Fruit fly (Drosophila melanogaster) whole organism, adult: ENCODE results near the gene fws.

ENCODE experiments used
- CG11617 ChIP-seq: fragments of 200-800 bp; sonication (Bioruptor generic); optimal IDR thresholded peaks from 2 replicates; lab custom pipeline; 2017; ENCODE audit warnings: mild to moderate bottlenecking, missing biosample characterization, missing genetic modification reagents, missing genetic modification characterization
- CG12768 ChIP-seq: fragments of 200-800 bp; sonication (Bioruptor generic); optimal IDR thresholded peaks from 2 replicates; lab custom pipeline; 2017; ENCODE audit warnings: missing biosample characterization, missing genetic modification characterization, mild to moderate bottlenecking, moderate library complexity, missing genetic modification reagents
- CG14711 ChIP-seq: fragments of 200-800 bp; sonication (Bioruptor generic); optimal IDR thresholded peaks from 2 replicates; lab custom pipeline; 2018; ENCODE audit warnings: missing biosample characterization, mild to moderate bottlenecking, missing genetic modification characterization, moderate library complexity
- CG1620 ChIP-seq: fragments of 200-800 bp; sonication (Bioruptor generic); optimal IDR thresholded peaks from 2 replicates; lab custom pipeline; 2016; ENCODE audit warnings: missing biosample characterization, missing genetic modification characterization
- CG33017 ChIP-seq: fragments of 200-800 bp; sonication (Bioruptor generic); optimal IDR thresholded peaks from 2 replicates; lab custom pipeline; 2018; ENCODE audit warnings: missing biosample characterization, mild to moderate bottlenecking, missing genetic modification characterization, moderate library complexity
- CG5204 ChIP-seq: fragments of 200-800 bp; sonication (Bioruptor generic); optimal IDR thresholded peaks from 2 replicates; lab custom pipeline; 2016; ENCODE audit warnings: missing biosample characterization, missing genetic modification characterization
- CG7045 ChIP-seq: fragments of 200-800 bp; sonication (Bioruptor generic); optimal IDR thresholded peaks from 2 replicates; lab custom pipeline; 2017; ENCODE audit warnings: missing biosample characterization, mild to moderate bottlenecking, missing genetic modification characterization
- CG7101 ChIP-seq: fragments of 200-800 bp; sonication (Bioruptor generic); optimal IDR thresholded peaks from 2 replicates; lab custom pipeline; 2018; ENCODE audit warnings: missing biosample characterization, mild to moderate bottlenecking, missing genetic modification characterization, moderate library complexity
- Clk ChIP-seq: fragments of 200-800 bp; sonication (Bioruptor generic); optimal IDR thresholded peaks from 2 replicates; lab custom pipeline; 2017; ENCODE audit warnings: missing biosample characterization, missing genetic modification characterization
- Crg-1 ChIP-seq: fragments of 200-800 bp; sonication (Bioruptor generic); optimal IDR thresholded peaks from 2 replicates; lab custom pipeline; 2016; ENCODE audit warnings: missing biosample characterization, missing genetic modification characterization
- Hr96 ChIP-seq: fragments of 200-800 bp; sonication (Bioruptor generic); optimal IDR thresholded peaks from 2 replicates; lab custom pipeline; 2016; ENCODE audit warnings: missing biosample characterization, missing genetic modification characterization
- Mnt ChIP-seq: fragments of 200-800 bp; sonication (Bioruptor generic); optimal IDR thresholded peaks from 2 replicates; lab custom pipeline; 2016; ENCODE audit warnings: missing biosample characterization, mild to moderate bottlenecking, missing genetic modification characterization
- bab1 ChIP-seq: fragments of 200-800 bp; sonication (Bioruptor generic); optimal IDR thresholded peaks from 3 replicates; lab custom pipeline; 2019; ENCODE audit warnings: missing biosample characterization, mild to moderate bottlenecking, missing genetic modification characterization, moderate library complexity
- cic ChIP-seq: fragments of 200-800 bp; sonication (Bioruptor generic); optimal IDR thresholded peaks from 2 replicates; lab custom pipeline; 2017; ENCODE audit warnings: missing biosample characterization, mild to moderate bottlenecking, missing genetic modification characterization, moderate library complexity
- cnc ChIP-seq, 2 experiments: fragments of >200 bp; optimal IDR thresholded peaks; 2 replicates each; lab custom pipeline; 2017
- kay ChIP-seq: fragments of 200-800 bp; sonication (Bioruptor generic); peaks from one replicate; lab custom pipeline; 2016; ENCODE audit warnings: missing biosample characterization, missing genetic modification characterization, borderline replicate concordance
- ovo ChIP-seq: fragments of 200-800 bp; sonication (Bioruptor generic); optimal IDR thresholded peaks from 2 replicates; lab custom pipeline; 2016; ENCODE audit warnings: missing biosample characterization, missing genetic modification characterization
- pad ChIP-seq: fragments of 200-800 bp; sonication (Bioruptor generic); optimal IDR thresholded peaks from 3 replicates; lab custom pipeline; 2017; ENCODE audit warnings: missing biosample characterization, missing genetic modification characterization, mild to moderate bottlenecking, moderate library complexity, missing genetic modification reagents
- tj ChIP-seq: fragments of 200-800 bp; sonication (Bioruptor generic); optimal IDR thresholded peaks from 3 replicates; lab custom pipeline; 2017; ENCODE audit warnings: missing biosample characterization, mild to moderate bottlenecking, missing genetic modification characterization, moderate library complexity
- toe ChIP-seq: fragments of 200-800 bp; sonication (Bioruptor generic); optimal IDR thresholded peaks from 2 replicates; lab custom pipeline; 2016; ENCODE audit warnings: missing biosample characterization, missing genetic modification characterization

fws gene

dm6 chr2L:17465915-17466677, 14.7 kb downstream of the fws start:
- TF ChIP-seq toe (GFP tag; lab: Kevin White, UChicago) (peak; percentile 21), Hr96 (GFP tag; lab: Kevin White, UChicago) (peak; percentile 37), CG7101 (peak; percentile 23), CG12768 (GFP tag; lab: Kevin White, UChicago) (no peak), kay (GFP tag; lab: Kevin White, UChicago) (peak; percentile 30), CG7045 (peak; percentile 61)

- TF ChIP-seq tj (GFP tag; lab: Kevin White, UChicago) (no peak), kay (GFP tag; lab: Kevin White, UChicago) (peak; percentile 70)
Observed at dm6 chr2L:17457944-17458343, 22.9 kb downstream of the fws start, which contains the start of gene CG18563. Gene CG18563, minus strand, starts transcription at chr2L:17458044.

dm6 chr2L:17455823-17456222, 25.0 kb downstream of the fws start, which contains the start of gene SPH93:
Gene SPH93, minus strand, starts transcription at chr2L:17455923.
- no peak for TF ChIP-seq kay (GFP tag; lab: Kevin White, UChicago)
- no peak for TF ChIP-seq CG12768 (GFP tag; lab: Kevin White, UChicago)
- TF ChIP-seq Mnt (GFP tag; lab: Kevin White, UChicago) = no peak
- no peak for TF ChIP-seq ovo
- no peak for TF ChIP-seq Clk

- no peak for TF ChIP-seq cnc (optimal IDR thresholded peaks at IDR 0.05; lab: Kevin White, UChicago)
- TF ChIP-seq toe (GFP tag; lab: Kevin White, UChicago) = no peak
- TF ChIP-seq bab1 = no peak
- no peak for TF ChIP-seq CG12768 (GFP tag; lab: Kevin White, UChicago)
- TF ChIP-seq CG14711 (tag; lab: Kevin White, UChicago) = no peak
Observed at dm6 chr2L:17452624-17453023, 28.2 kb downstream of the fws start, which contains the start of gene CG5050. Gene CG5050, plus strand, starts transcription at chr2L:17452924.

dm6 chr2L:17452084-17452483, 28.7 kb downstream of the fws start:
- TF ChIP-seq bab1 = no peak
- TF ChIP-seq kay (GFP tag; lab: Kevin White, UChicago) = no peak
- TF ChIP-seq CG7045 = no peak
- TF ChIP-seq CG11617 (GFP tag; lab: Kevin White, UChicago) = no peak
- TF ChIP-seq CG5204 (GFP tag; lab: Kevin White, UChicago) = no peak
- no peak for TF ChIP-seq Clk
- no peak for TF ChIP-seq CG1620 (GFP tag; lab: Kevin White, UChicago)
- no peak for TF ChIP-seq tj (GFP tag; lab: Kevin White, UChicago)
- TF ChIP-seq CG14711 (tag; lab: Kevin White, UChicago) = no peak
- TF ChIP-seq Hr96 (GFP tag; lab: Kevin White, UChicago) = no peak
- no peak for TF ChIP-seq ovo

- peak; percentile 33 for TF ChIP-seq toe (GFP tag; lab: Kevin White, UChicago)
- TF ChIP-seq ovo = no peak
- peak; percentile 64 for TF ChIP-seq CG33017
- peak; percentile 99 for TF ChIP-seq kay (GFP tag; lab: Kevin White, UChicago)
- TF ChIP-seq CG12768 (GFP tag; lab: Kevin White, UChicago) = peak; percentile 51
- peak; percentile 19 for TF ChIP-seq Mnt (GFP tag; lab: Kevin White, UChicago)
- peak; percentile 75 for TF ChIP-seq CG11617 (GFP tag; lab: Kevin White, UChicago)
- no peak for TF ChIP-seq Clk
- peak; percentile 30 for TF ChIP-seq pad
- peak; percentile 73 for TF ChIP-seq CG7045
- peak; percentile 40 for TF ChIP-seq bab1
- TF ChIP-seq tj (GFP tag; lab: Kevin White, UChicago) = peak; percentile 21
- TF ChIP-seq cic (GFP tag; lab: Kevin White, UChicago) = peak; percentile 98
- peak; percentile 35 for TF ChIP-seq Hr96 (GFP tag; lab: Kevin White, UChicago)
- TF ChIP-seq Crg-1 (GFP tag; lab: Kevin White, UChicago) = peak; percentile 55
- peak; percentile 75 for TF ChIP-seq CG7101
- TF ChIP-seq CG1620 (GFP tag; lab: Kevin White, UChicago) = no peak
- peak; percentile 66 for TF ChIP-seq CG5204 (GFP tag; lab: Kevin White, UChicago)
- peak; percentile 85 to 87 for TF ChIP-seq cnc (optimal IDR thresholded peaks at IDR 0.05; lab: Kevin White, UChicago)
- TF ChIP-seq CG14711 (tag; lab: Kevin White, UChicago) = peak; percentile 68
Observed at dm6 chr2L:17450505-17451415, 30.1 kb downstream of the fws start.
